Fruit fly (Drosophila melanogaster): ENCODE measurements around the gene CG44008.

The CG44008 gene

DNA sequence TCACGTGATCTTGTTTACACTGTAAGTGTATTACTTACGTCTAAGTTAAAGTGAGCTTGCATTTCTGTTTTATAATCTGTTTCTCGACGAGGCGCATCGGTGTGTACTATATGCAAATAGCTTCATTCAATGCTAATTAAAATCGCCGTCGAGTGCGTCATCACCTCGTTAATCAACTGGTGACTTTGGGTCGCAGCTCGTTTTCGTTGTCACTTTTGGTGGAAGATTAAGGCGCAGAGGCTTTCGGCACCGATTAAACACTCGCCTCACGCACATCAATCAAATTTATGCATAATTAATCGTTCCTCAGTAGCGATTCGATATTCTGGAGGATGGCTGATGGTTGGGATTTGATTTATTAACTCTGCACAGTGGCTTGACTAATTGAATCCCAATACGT is 2.0 kb upstream of the CG44008 start:
- TF ChIP-seq svp (GFP tag) (peak; percentile 90), CG7368 (GFP tag; optimal IDR thresholded peaks at IDR 0.05) (no peak)

dm6 chr2L:11841538-11841937 is 707 bp downstream of the CG44008 start:
- TF ChIP-seq Met (GFP tag; optimal IDR thresholded peaks at IDR 0.05) (peak; percentile 13), svp (GFP tag) (peak; percentile 51), achi (GFP tag; optimal IDR thresholded peaks at IDR 0.05) (no peak), Smox (GFP tag; optimal IDR thresholded peaks at IDR 0.05) (peak; percentile 3)

dm6 chr2L:11840391-11840790 is 1.9 kb downstream of the CG44008 start, which contains the start of gene CG31704:
Gene CG31704 (plus strand): TSS chr2L:11840691.
- TF ChIP-seq pdm3 (GFP tag; optimal IDR thresholded peaks at IDR 0.05) (no peak), CG4318 (GFP tag; optimal IDR thresholded peaks at IDR 0.05) (no peak), Sox102F (GFP tag; optimal IDR thresholded peaks at IDR 0.05) (no peak)

DNA sequence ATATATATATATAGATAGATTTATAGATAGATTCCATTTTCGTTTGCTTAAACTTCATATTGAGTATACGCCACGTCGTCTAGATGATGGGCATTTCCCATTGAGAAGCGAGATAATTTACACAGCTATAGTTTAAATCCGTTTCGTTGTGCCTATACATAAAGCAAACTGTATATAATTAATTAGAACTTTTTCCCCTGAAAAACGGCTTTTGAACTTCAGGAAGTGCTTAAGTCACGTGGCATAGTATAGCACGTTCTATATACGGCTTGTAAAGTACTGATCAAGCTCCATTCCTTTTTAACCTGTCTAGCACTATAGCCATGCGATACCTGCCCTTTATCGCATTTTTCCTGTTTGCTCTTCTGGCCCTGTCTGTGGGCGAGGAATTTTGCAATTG is 2.6 kb downstream of the CG44008 start, which contains the start of gene Sfp33A3:
Sfp33A3 (plus strand) TSS at position 301 of the 400 bp plus-strand sequence.
- TF ChIP-seq Eip93F (GFP tag; optimal IDR thresholded peaks at IDR 0.05) (no peak), CG34406 (GFP tag; optimal IDR thresholded peaks at IDR 0.05) (no peak), Sox14 (GFP tag; optimal IDR thresholded peaks at IDR 0.05) (no peak), dac (GFP tag; optimal IDR thresholded peaks at IDR 0.05) (no peak), fd59A (GFP tag; optimal IDR thresholded peaks at IDR 0.05) (no peak), CG6808 (GFP tag; optimal IDR thresholded peaks at IDR 0.05) (no peak), OdsH (GFP tag; optimal IDR thresholded peaks at IDR 0.05) (no peak), CG32006 (GFP tag; optimal IDR thresholded peaks at IDR 0.05) (no peak), net (GFP tag; optimal IDR thresholded peaks at IDR 0.05) (no peak), CG6163 (GFP tag; IDR thresholded peaks at IDR 0.05) (no peak), CG11294 (GFP tag; IDR thresholded peaks at IDR 0.05) (no peak), CG3032 (tag; optimal IDR thresholded peaks at IDR 0.05) (no peak), CG3919 (GFP tag; optimal IDR thresholded peaks at IDR 0.05) (no peak), CG8319 (GFP tag; optimal IDR thresholded peaks at IDR 0.05) (no peak), CG15336 (GFP tag; IDR thresholded peaks at IDR 0.05) (no peak), CG6854 (GFP tag; optimal IDR thresholded peaks at IDR 0.05) (no peak), CG11902 (GFP tag; optimal IDR thresholded peaks at IDR 0.05) (no peak), CG6792 (GFP tag; optimal IDR thresholded peaks at IDR 0.05) (no peak), lz (GFP tag; optimal IDR thresholded peaks at IDR 0.05) (no peak), fkh (GFP tag; optimal IDR thresholded peaks at IDR 0.05) (no peak)

- no peak for TF ChIP-seq CG11762 (GFP tag; optimal IDR thresholded peaks at IDR 0.05; ENCODE audit: insufficient read depth)
- TF ChIP-seq CG10631 (GFP tag; optimal IDR thresholded peaks at IDR 0.05): no peak
- no peak for TF ChIP-seq CG4318 (GFP tag; optimal IDR thresholded peaks at IDR 0.05)
- TF ChIP-seq CG8319 (GFP tag; optimal IDR thresholded peaks at IDR 0.05): no peak
- TF ChIP-seq dac (GFP tag; optimal IDR thresholded peaks at IDR 0.05): no peak
- no peak for TF ChIP-seq achi (GFP tag; optimal IDR thresholded peaks at IDR 0.05)
Observed at dm6 chr2L:11837413-11837812, 4.8 kb downstream of the CG44008 start, which contains the start of gene Sfp33A2. Gene Sfp33A2 (plus strand): TSS chr2L:11837713.

DNA sequence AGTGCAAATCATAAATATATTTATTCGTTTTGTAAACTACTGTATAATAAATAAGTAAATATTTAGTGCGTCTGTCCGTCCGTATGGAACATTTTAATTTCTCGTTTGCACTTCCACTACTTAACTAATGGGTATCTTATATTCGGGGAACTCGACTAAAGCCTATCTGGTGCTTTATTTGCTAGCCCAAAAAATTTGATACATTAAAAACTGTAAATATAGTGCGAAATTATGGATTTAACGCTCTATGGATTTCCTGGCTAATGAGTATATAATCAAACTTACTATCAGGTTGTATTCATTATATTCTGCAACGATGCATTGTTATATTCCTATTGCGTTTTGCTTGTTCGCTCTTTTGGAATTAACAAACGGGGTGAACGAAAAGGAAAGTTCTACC is 5.3 kb downstream of the CG44008 start, which contains the start of gene Sfp33A4:
Sfp33A4 (plus strand) TSS at position 301 of the 400 bp plus-strand sequence.
- TF ChIP-seq Eip75B (GFP tag; optimal IDR thresholded peaks at IDR 0.05) (no peak), Sox15 (GFP tag; optimal IDR thresholded peaks at IDR 0.05) (no peak), CG15336 (GFP tag; IDR thresholded peaks at IDR 0.05) (no peak), CG6163 (GFP tag; IDR thresholded peaks at IDR 0.05) (no peak), CG11762 (GFP tag; optimal IDR thresholded peaks at IDR 0.05; ENCODE audit: insufficient read depth) (no peak), net (GFP tag; optimal IDR thresholded peaks at IDR 0.05) (no peak), Sox102F (GFP tag; optimal IDR thresholded peaks at IDR 0.05) (no peak), OdsH (GFP tag; optimal IDR thresholded peaks at IDR 0.05) (no peak)
